Worm (Caenorhabditis elegans) whole organism, L3 larva: ENCODE results near the gene irld-36.

Experiments
- R02D3.7 ChIP-seq: fragments of 150-350 bp; optimal IDR thresholded peaks from 2 replicates; lab custom pipeline; 2014; ENCODE audit warnings: missing biosample characterization, missing genetic modification characterization
- ceh-82 ChIP-seq: fragments of 150-350 bp; optimal IDR thresholded peaks from 2 replicates; lab custom pipeline; 2014; ENCODE audit warnings: missing biosample characterization, missing genetic modification characterization
- eor-1 ChIP-seq, 2 experiments: fragments of 150-350 bp; optimal IDR thresholded peaks; 2 replicates each; lab custom pipeline; 2014 to 2018; ENCODE audit warnings: missing biosample characterization in 2 of 2, missing genetic modification characterization in 2 of 2
- hmg-11 ChIP-seq: sonication (generic microtip); optimal IDR thresholded peaks from 2 replicates; lab custom pipeline; 2016; ENCODE audit warnings: missing genetic modification characterization, missing compliant biosample characterization
- nhr-237 ChIP-seq: fragments of 150-350 bp; optimal IDR thresholded peaks from 2 replicates; lab custom pipeline; 2014; ENCODE audit warnings: missing biosample characterization, missing genetic modification characterization
- unc-62 ChIP-seq: fragments of 150-350 bp; sonication (generic microtip); optimal IDR thresholded peaks from 4 replicates; lab custom pipeline; 2014; ENCODE audit warnings: missing biosample characterization, missing genetic modification reagents, missing genetic modification characterization

DNA sequence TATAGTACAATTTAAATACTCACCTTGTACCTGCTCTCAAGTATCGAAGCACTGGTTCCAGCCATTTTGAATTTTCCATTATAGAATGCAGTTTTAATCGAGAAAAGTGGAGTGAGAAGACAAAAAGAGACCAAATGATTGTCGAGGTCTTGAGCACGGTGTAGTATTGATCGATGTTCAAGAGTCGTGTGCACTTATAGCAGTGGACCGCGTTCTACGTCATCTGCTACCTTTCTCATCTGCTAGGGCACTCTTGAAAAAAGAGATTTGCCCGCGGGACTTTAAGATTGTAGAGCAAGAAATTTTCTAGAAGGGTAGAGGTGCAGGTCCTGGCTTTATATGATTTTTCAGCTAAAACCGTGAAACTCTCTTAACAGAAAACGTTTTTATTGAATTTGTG is 13.6 kb downstream of the irld-36 start, which contains the start of gene fbxc-21:
- TF ChIP-seq eor-1 (tag; optimal IDR thresholded peaks at IDR 0.05; lab: Kevin White, UChicago) = no peak
- TF ChIP-seq nhr-237 (tag; lab: Kevin White, UChicago) = no peak
- no peak for TF ChIP-seq unc-62
- no peak for TF ChIP-seq ceh-82 (tag; lab: Kevin White, UChicago)
- TF ChIP-seq R02D3.7 = no peak
- no peak for TF ChIP-seq hmg-11 (tag; lab: Kevin White, UChicago)
